Fruit fly (Drosophila melanogaster) whole organism, wandering third instar larva: Measurements from ENCODE around the gene CG15211.

Source experiments
- Abd-B ChIP-seq: fragments of >200 bp; optimal IDR thresholded peaks from 2 replicates; lab custom pipeline; 2017; ENCODE audit warnings: missing biosample characterization, missing genetic modification characterization
- CG32264 ChIP-seq: fragments of 200-800 bp; sonication (Bioruptor generic); optimal IDR thresholded peaks from 2 replicates; lab custom pipeline; 2016; ENCODE audit warnings: missing biosample characterization, missing genetic modification characterization
- CG9705 ChIP-seq: fragments of 200-800 bp; sonication (Bioruptor generic); optimal IDR thresholded peaks from 2 replicates; lab custom pipeline; 2018; ENCODE audit warnings: missing biosample characterization, mild to moderate bottlenecking, missing genetic modification characterization
- CrebA ChIP-seq: fragments of 200-800 bp; sonication (Bioruptor generic); optimal IDR thresholded peaks from 2 replicates; lab custom pipeline; 2016; ENCODE audit warnings: missing biosample characterization, mild to moderate bottlenecking, missing genetic modification characterization, borderline replicate concordance
- Dfd ChIP-seq: fragments of >200 bp; optimal IDR thresholded peaks from 2 replicates; lab custom pipeline; 2017; ENCODE audit warnings: missing biosample characterization, missing genetic modification characterization
- Dif ChIP-seq: fragments of 200-275, 200-300 bp; sonication (Bioruptor generic); optimal IDR thresholded peaks from 2 replicates; lab custom pipeline; 2018; ENCODE audit warnings: missing biosample characterization, missing genetic modification characterization; ENCODE audit not compliant: partially characterized antibody
- GATAd ChIP-seq: sonication (Bioruptor generic); optimal IDR thresholded peaks from 2 replicates; lab custom pipeline; 2016; ENCODE audit warnings: missing biosample characterization, missing genetic modification characterization
- HLH106 ChIP-seq: fragments of 200-800 bp; optimal IDR thresholded peaks from 3 replicates; lab custom pipeline; 2019; ENCODE audit warnings: missing biosample characterization, mild to moderate bottlenecking, missing genetic modification characterization, moderate library complexity
- Hnf4 ChIP-seq: fragments of 200-800 bp; sonication (Bioruptor generic); optimal IDR thresholded peaks from 2 replicates; lab custom pipeline; 2016; ENCODE audit warnings: missing biosample characterization, mild to moderate bottlenecking, missing genetic modification characterization
- Hr78 ChIP-seq: fragments of >200 bp; optimal IDR thresholded peaks from 2 replicates; lab custom pipeline; 2017; ENCODE audit warnings: missing biosample characterization, missing genetic modification characterization
- Hr83 ChIP-seq: fragments of 200-300 bp; sonication (Bioruptor generic); optimal IDR thresholded peaks from 2 replicates; lab custom pipeline; 2016; ENCODE audit warnings: missing biosample characterization, mild to moderate bottlenecking, missing genetic modification characterization, moderate library complexity; ENCODE audit not compliant: poor library complexity, severe bottlenecking
- Jra ChIP-seq: sonication (Bioruptor generic); optimal IDR thresholded peaks from 2 replicates; lab custom pipeline; 2016; ENCODE audit warnings: missing biosample characterization, missing genetic modification characterization
- Mio ChIP-seq: sonication (Bioruptor generic); optimal IDR thresholded peaks from 2 replicates; lab custom pipeline; 2016; ENCODE audit warnings: missing biosample characterization, missing genetic modification characterization
- Myc ChIP-seq: fragments of >200 bp; optimal IDR thresholded peaks from 2 replicates; lab custom pipeline; 2017
- N ChIP-seq: fragments of >200 bp; optimal IDR thresholded peaks from 2 replicates; lab custom pipeline; 2018; ENCODE audit warnings: missing biosample characterization, missing external identifiers, missing genetic modification characterization
- OdsH ChIP-seq: fragments of 200-800 bp; sonication (Bioruptor generic); optimal IDR thresholded peaks from 2 replicates; lab custom pipeline; 2016; ENCODE audit warnings: missing biosample characterization, mild to moderate bottlenecking, missing genetic modification characterization
- Rel ChIP-seq, 2 experiments: fragments of 200-800 bp; sonication (Bioruptor generic) in 1 of 2; optimal IDR thresholded peaks; 2 replicates in 1 of 2; 3 replicates in 1 of 2; lab custom pipeline; 2016 to 2019; ENCODE audit warnings: mild to moderate bottlenecking in 2 of 2, missing biosample characterization in 2 of 2, missing genetic modification characterization in 2 of 2, moderate library complexity in 1 of 2
- Sp1 ChIP-seq: fragments of 200-800 bp; sonication (Bioruptor generic); optimal IDR thresholded peaks from 3 replicates; lab custom pipeline; 2019; ENCODE audit warnings: missing biosample characterization, mild to moderate bottlenecking, missing genetic modification characterization, moderate library complexity
- Vsx2 ChIP-seq: fragments of 200-300, 225-300 bp; sonication (Bioruptor generic); optimal IDR thresholded peaks from 2 replicates; lab custom pipeline; 2018; ENCODE audit warnings: missing biosample characterization, missing genetic modification characterization; ENCODE audit not compliant: partially characterized antibody
- br ChIP-seq: fragments of 200-800 bp; sonication (Bioruptor generic); optimal IDR thresholded peaks from 2 replicates; lab custom pipeline; 2016; ENCODE audit warnings: missing biosample characterization, missing genetic modification characterization
- brk ChIP-seq: fragments of 200-800 bp; sonication (Bioruptor generic); optimal IDR thresholded peaks from 2 replicates; lab custom pipeline; 2016; ENCODE audit warnings: missing biosample characterization, mild to moderate bottlenecking, missing genetic modification characterization
- dl ChIP-seq, 2 experiments: fragments of 175-275, 200-275 bp in 1 of 2; fragments of 200-275 bp in 1 of 2; sonication (Bioruptor generic); optimal IDR thresholded peaks; lab custom pipeline; 2018; ENCODE audit warnings: mild to moderate bottlenecking in 2 of 2, missing biosample characterization in 2 of 2, missing genetic modification characterization in 2 of 2, moderate library complexity in 2 of 2; ENCODE audit not compliant: partially characterized antibody in 2 of 2, insufficient read depth in 1 of 2
- dmrt93B ChIP-seq: fragments of 200-800 bp; sonication (Bioruptor generic); optimal IDR thresholded peaks from 2 replicates; lab custom pipeline; 2018; ENCODE audit warnings: missing biosample characterization, mild to moderate bottlenecking, missing genetic modification characterization
- dsf ChIP-seq: sonication (Bioruptor generic); optimal IDR thresholded peaks from 2 replicates; lab custom pipeline; 2016; ENCODE audit warnings: missing biosample characterization, missing genetic modification characterization, borderline replicate concordance
- ey ChIP-seq: fragments of 200-800 bp; sonication (Bioruptor generic); optimal IDR thresholded peaks from 2 replicates; lab custom pipeline; 2016; ENCODE audit warnings: missing biosample characterization, missing genetic modification characterization
- foxo ChIP-seq, 2 experiments: fragments of 200-800 bp; sonication (Bioruptor generic); optimal IDR thresholded peaks; 2 replicates in 1 of 2; 3 replicates in 1 of 2; lab custom pipeline; 2016 to 2017; ENCODE audit warnings: missing biosample characterization in 2 of 2, missing genetic modification characterization in 2 of 2
- fru ChIP-seq: fragments of 200-800 bp; sonication (Bioruptor generic); optimal IDR thresholded peaks from 3 replicates; lab custom pipeline; 2016; ENCODE audit warnings: missing biosample characterization, mild to moderate bottlenecking, missing genetic modification characterization
- h ChIP-seq: fragments of 200-800 bp; sonication (Bioruptor generic); optimal IDR thresholded peaks from 3 replicates; lab custom pipeline; 2016; ENCODE audit warnings: missing biosample characterization, mild to moderate bottlenecking, missing genetic modification characterization
- jim ChIP-seq: fragments of 175-275, 200-325 bp; sonication (Bioruptor generic); optimal IDR thresholded peaks from 2 replicates; lab custom pipeline; 2016; ENCODE audit warnings: missing biosample characterization, mild to moderate bottlenecking, missing genetic modification characterization
- lola ChIP-seq: fragments of >200 bp; optimal IDR thresholded peaks from 2 replicates; lab custom pipeline; 2017; ENCODE audit warnings: missing biosample characterization, missing genetic modification characterization
- pan ChIP-seq: fragments of >200 bp; optimal IDR thresholded peaks from 2 replicates; lab custom pipeline; 2017
- psq ChIP-seq: fragments of 200-800 bp; sonication (Bioruptor generic); optimal IDR thresholded peaks from 3 replicates; lab custom pipeline; 2017; ENCODE audit warnings: missing biosample characterization, mild to moderate bottlenecking, missing genetic modification characterization, moderate library complexity
- rgr ChIP-seq: fragments of 200-800 bp; sonication (Bioruptor generic); optimal IDR thresholded peaks from 3 replicates; lab custom pipeline; 2016; ENCODE audit warnings: missing biosample characterization, mild to moderate bottlenecking, missing genetic modification characterization
- sv ChIP-seq: fragments of 200-800 bp; sonication (Bioruptor generic); optimal IDR thresholded peaks from 3 replicates; lab custom pipeline; 2016; ENCODE audit warnings: missing biosample characterization, missing genetic modification characterization
- tai ChIP-seq: sonication (Bioruptor generic); optimal IDR thresholded peaks from 2 replicates; lab custom pipeline; 2016; ENCODE audit warnings: missing biosample characterization, missing genetic modification characterization
- usp ChIP-seq: fragments of >200 bp; optimal IDR thresholded peaks from 2 replicates; lab custom pipeline; 2017; ENCODE audit warnings: missing biosample characterization, missing genetic modification characterization
- woc ChIP-seq: sonication (Bioruptor generic); optimal IDR thresholded peaks from 2 replicates; lab custom pipeline; 2016; ENCODE audit warnings: missing biosample characterization, mild to moderate bottlenecking, missing genetic modification characterization

CG15211 gene

dm6 chrX:10762959-10763883 lies 9.1 kb upstream of the CG15211 start:
- TF ChIP-seq jim (GFP tag; lab: Kevin White, UChicago) (peak; percentile 44), br (GFP tag; lab: Kevin White, UChicago) (peak; percentile 28), CG32264 (GFP tag; lab: Kevin White, UChicago) (no peak), fru (peak; percentile 20), HLH106 (tag; lab: Kevin White, UChicago) (peak; percentile 43), Hr83 (GFP tag; lab: Kevin White, UChicago) (peak; percentile 52), woc (peak; percentile 3), psq (GFP tag; lab: Kevin White, UChicago) (peak; percentile 98), h (GFP tag; lab: Kevin White, UChicago) (peak; percentile 25), Mio (no peak), dsf (GFP tag; lab: Kevin White, UChicago) (no peak), dl (GFP tag; optimal IDR thresholded peaks at IDR 0.05; lab: Kevin White, UChicago; ENCODE audit: insufficient read depth in 1 of 2, partially characterized antibody in 2 of 2) (peak in 1 of 2 experiments; percentile 29), Sp1 (GFP tag; lab: Kevin White, UChicago) (peak; percentile 17), Rel (GFP tag; optimal IDR thresholded peaks at IDR 0.05; lab: Kevin White, UChicago) (no peak), Rel (tag; optimal IDR thresholded peaks at IDR 0.05; lab: Kevin White, UChicago) (peak; percentile 53)

- no peak for TF ChIP-seq dl (GFP tag; optimal IDR thresholded peaks at IDR 0.05; lab: Kevin White, UChicago; ENCODE audit: insufficient read depth in 1 of 2, partially characterized antibody in 2 of 2)
- peak; percentile 4 for TF ChIP-seq h (GFP tag; lab: Kevin White, UChicago)
- peak; percentile 2 for TF ChIP-seq HLH106 (tag; lab: Kevin White, UChicago)
- peak; percentile 13 for TF ChIP-seq woc
- no peak for TF ChIP-seq Rel (GFP tag; optimal IDR thresholded peaks at IDR 0.05; lab: Kevin White, UChicago)
- TF ChIP-seq Rel (tag; optimal IDR thresholded peaks at IDR 0.05; lab: Kevin White, UChicago) = peak; percentile 92
- no peak for TF ChIP-seq lola (GFP tag; lab: Kevin White, UChicago)
- TF ChIP-seq GATAd (GFP tag; lab: Kevin White, UChicago) = peak; percentile 44
- TF ChIP-seq Myc (lab: Kevin White, UChicago) = peak; percentile 27
These were observed 8.1 kb upstream of the CG15211 start, which contains the start of gene Tango5 for dm6 chrX:10764206-10764605. Gene Tango5 (minus strand): TSS chrX:10764413.

- no peak for TF ChIP-seq CrebA (GFP tag; lab: Kevin White, UChicago)
- TF ChIP-seq Dfd (GFP tag; lab: Kevin White, UChicago) = no peak
- TF ChIP-seq brk (GFP tag; lab: Kevin White, UChicago) = no peak
- peak; percentile 49 for TF ChIP-seq Jra (GFP tag; lab: Kevin White, UChicago)
- TF ChIP-seq lola (GFP tag; lab: Kevin White, UChicago) = no peak
- TF ChIP-seq CG9705 (GFP tag; lab: Kevin White, UChicago) = peak; percentile 24
These were observed 5.4 kb upstream of the CG15211 start for dm6 chrX:10766976-10767349.

dm6 chrX:10767350-10768005 lies 4.9 kb upstream of the CG15211 start:
- no peak for TF ChIP-seq dsf (GFP tag; lab: Kevin White, UChicago)
- no peak for TF ChIP-seq Hr78 (GFP tag; lab: Kevin White, UChicago)
- TF ChIP-seq brk (GFP tag; lab: Kevin White, UChicago) = peak; percentile 14
- no peak for TF ChIP-seq tai (GFP tag; lab: Kevin White, UChicago)
- no peak for TF ChIP-seq lola (GFP tag; lab: Kevin White, UChicago)
- TF ChIP-seq OdsH (GFP tag; lab: Kevin White, UChicago) = peak; percentile 32
- TF ChIP-seq Hr83 (GFP tag; lab: Kevin White, UChicago) = peak; percentile 28
- TF ChIP-seq Jra (GFP tag; lab: Kevin White, UChicago) = no peak
- TF ChIP-seq Abd-B (GFP tag; lab: Kevin White, UChicago) = no peak
- TF ChIP-seq pan (lab: Kevin White, UChicago) = no peak
- peak; percentile 58 for TF ChIP-seq HLH106 (tag; lab: Kevin White, UChicago)
- peak; percentile 51 for TF ChIP-seq sv (GFP tag; lab: Kevin White, UChicago)
- TF ChIP-seq CG9705 (GFP tag; lab: Kevin White, UChicago) = no peak
- peak; percentile 68 for TF ChIP-seq h (GFP tag; lab: Kevin White, UChicago)
- peak; percentile 68 for TF ChIP-seq fru
- no peak for TF ChIP-seq CrebA (GFP tag; lab: Kevin White, UChicago)
- TF ChIP-seq GATAd (GFP tag; lab: Kevin White, UChicago) = no peak
- TF ChIP-seq Dfd (GFP tag; lab: Kevin White, UChicago) = no peak
- TF ChIP-seq usp (GFP tag; lab: Kevin White, UChicago) = no peak
- TF ChIP-seq CG32264 (GFP tag; lab: Kevin White, UChicago) = peak; percentile 5
- no peak for TF ChIP-seq Vsx2
- TF ChIP-seq rgr = peak; percentile 58
- peak; percentile 68 for TF ChIP-seq ey (GFP tag; lab: Kevin White, UChicago)
- TF ChIP-seq dmrt93B (GFP tag; lab: Kevin White, UChicago) = peak; percentile 14
- TF ChIP-seq Dif (GFP tag; lab: Kevin White, UChicago) = no peak
- TF ChIP-seq dl (GFP tag; optimal IDR thresholded peaks at IDR 0.05; lab: Kevin White, UChicago; ENCODE audit: insufficient read depth in 1 of 2, partially characterized antibody in 2 of 2) = no peak
- TF ChIP-seq N (GFP tag; lab: Kevin White, UChicago) = peak; percentile 72
- peak in 1 of 2 experiments; percentile 54 for TF ChIP-seq foxo (GFP tag; optimal IDR thresholded peaks at IDR 0.05; lab: Kevin White, UChicago)
- peak; percentile 38 for TF ChIP-seq Hnf4 (GFP tag; lab: Kevin White, UChicago)
